Worm (Caenorhabditis elegans) whole organism, L3 larva: ENCODE results near the gene C01G12.13.

Experiments used
- aly-2 ChIP-seq: fragments of 150-350 bp; optimal IDR thresholded peaks from 2 replicates; lab custom pipeline; 2014; ENCODE audit warnings: missing biosample characterization, missing genetic modification characterization
- ceh-16 ChIP-seq: sonication (generic microtip); optimal IDR thresholded peaks from 2 replicates; lab custom pipeline; 2017; ENCODE audit warnings: missing biosample characterization, missing genetic modification characterization
- fos-1 ChIP-seq: fragments of 150-350 bp; optimal IDR thresholded peaks from 2 replicates; lab custom pipeline; 2014; ENCODE audit warnings: missing biosample characterization, missing genetic modification characterization
- jun-1 ChIP-seq: fragments of 150-350 bp; optimal IDR thresholded peaks from 2 replicates; lab custom pipeline; 2014; ENCODE audit warnings: missing biosample characterization, missing genetic modification reagents, missing genetic modification characterization
- nfya-1 ChIP-seq: sonication (generic microtip); optimal IDR thresholded peaks from 2 replicates; lab custom pipeline; 2017; ENCODE audit warnings: missing genetic modification characterization, mild to moderate bottlenecking, missing compliant biosample characterization, antibody characterized with exemption, moderate library complexity; ENCODE audit not compliant: insufficient read depth
- nhr-25 ChIP-seq: sonication (generic microtip); optimal IDR thresholded peaks from 2 replicates; lab custom pipeline; 2017; ENCODE audit warnings: missing biosample characterization, missing genetic modification characterization
- nhr-77 ChIP-seq: fragments of 150-350 bp; optimal IDR thresholded peaks from 2 replicates; lab custom pipeline; 2014; ENCODE audit warnings: missing biosample characterization, missing genetic modification characterization
- unc-62 ChIP-seq: fragments of 150-350 bp; sonication (generic microtip); optimal IDR thresholded peaks from 4 replicates; lab custom pipeline; 2014; ENCODE audit warnings: missing biosample characterization, missing genetic modification reagents, missing genetic modification characterization
- ztf-11 ChIP-seq: fragments of 150-350 bp; optimal IDR thresholded peaks from 2 replicates; lab custom pipeline; 2014; ENCODE audit warnings: missing biosample characterization, missing genetic modification characterization

- TF ChIP-seq nhr-77 (tag; lab: Kevin White, UChicago) = no peak
- TF ChIP-seq unc-62 (GFP tag; lab: Kevin White, UChicago) = no peak
- TF ChIP-seq ceh-16 (tag; lab: Kevin White, UChicago) = no peak
- no peak for TF ChIP-seq nfya-1
- no peak for TF ChIP-seq ztf-11
- no peak for TF ChIP-seq nhr-25 (tag; lab: Kevin White, UChicago)
- TF ChIP-seq aly-2 (tag; lab: Kevin White, UChicago) = no peak
- TF ChIP-seq jun-1 (tag; lab: Kevin White, UChicago) = no peak
- TF ChIP-seq fos-1 (tag; lab: Kevin White, UChicago) = no peak
Observed at ce11 chrII:14578716-14579115, 2.2 kb downstream of the C01G12.13 start, which contains the start of gene C01G12.9.
